Fruit fly (Drosophila melanogaster): ENCODE measurements around the gene CG10337.

The CG10337 gene

DNA sequence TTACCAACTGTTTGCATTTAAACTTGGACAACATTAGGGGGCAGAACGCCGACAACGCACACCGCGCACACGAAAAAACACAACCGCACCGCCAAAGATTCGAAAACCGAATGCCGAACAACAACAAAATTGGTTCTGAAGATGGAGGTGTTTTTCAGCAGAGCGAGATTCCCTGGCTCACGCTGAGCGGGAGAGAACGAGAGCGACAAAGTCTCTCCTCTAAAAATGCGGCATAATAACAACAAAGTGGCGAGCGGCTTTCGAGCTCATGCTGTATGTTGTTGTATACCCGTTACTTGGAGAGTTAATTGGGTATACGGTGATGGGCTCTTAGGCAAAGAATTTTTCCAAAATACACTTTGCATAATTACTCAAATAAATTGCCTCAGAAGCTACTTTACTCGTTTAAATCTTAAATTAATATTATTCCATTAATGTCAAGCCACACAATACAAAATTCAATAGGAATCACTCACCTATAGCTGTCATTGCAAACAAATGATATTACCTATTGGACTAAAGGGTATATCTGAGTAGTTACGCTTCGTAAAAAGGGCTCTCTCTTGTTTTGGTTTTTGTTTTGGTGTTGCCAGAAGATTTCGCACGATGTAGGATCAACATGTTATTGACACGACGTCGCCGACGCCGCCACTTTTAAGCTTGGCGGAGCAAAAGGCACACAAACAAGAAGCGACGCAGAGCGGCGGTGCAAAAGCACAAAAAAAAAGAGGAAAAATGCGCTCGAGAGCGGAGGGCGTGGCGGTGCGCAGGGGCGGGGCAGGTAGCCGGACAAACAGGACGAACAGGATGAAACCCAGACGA lies 25.9 kb upstream of the CG10337 start:
- TF ChIP-seq noc (tag; optimal IDR thresholded peaks at IDR 0.05): peak; percentile 85

DNA sequence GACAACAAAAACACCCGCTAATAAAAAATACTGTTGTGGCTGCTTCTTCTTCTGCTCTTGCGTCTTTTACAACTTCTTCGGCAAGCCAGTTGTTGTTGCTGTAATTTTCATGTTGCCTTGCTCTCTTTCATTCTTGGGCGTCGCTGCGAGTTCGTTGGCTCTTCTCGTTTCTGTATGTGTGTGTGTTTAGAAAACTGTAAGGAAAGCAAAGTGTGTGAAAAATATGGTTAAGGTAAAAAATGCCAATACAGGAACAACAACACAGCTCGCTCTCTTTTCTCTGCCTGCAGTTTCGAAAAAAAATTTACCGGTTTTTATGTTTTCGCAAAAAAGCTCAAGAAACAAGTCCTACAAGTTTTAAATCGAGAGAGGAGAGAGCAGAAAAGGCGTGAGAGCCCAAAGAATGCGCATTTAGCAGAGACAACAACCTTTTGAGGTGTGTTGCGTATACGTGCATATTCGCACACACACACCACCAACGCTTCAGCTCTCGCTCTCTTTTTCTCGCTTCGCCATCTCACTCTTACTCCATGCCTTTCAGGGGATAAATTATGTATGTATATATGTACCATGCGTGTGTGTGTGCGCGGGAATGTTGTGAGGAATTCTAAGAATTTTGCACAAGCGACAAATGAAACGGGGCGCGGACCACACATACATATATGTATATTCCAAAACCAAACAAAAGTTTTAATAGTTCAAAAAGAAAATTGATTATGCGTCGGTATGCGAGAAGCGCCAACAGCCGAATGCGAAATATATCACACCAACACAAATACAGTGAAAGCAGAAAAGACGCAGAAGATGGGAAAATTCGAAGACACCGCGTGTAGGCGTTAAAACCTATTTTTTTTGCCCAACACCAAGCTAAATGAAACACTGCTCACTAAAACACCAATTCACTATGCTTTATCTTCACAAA lies 25.1 kb upstream of the CG10337 start:
- TF ChIP-seq noc (tag; optimal IDR thresholded peaks at IDR 0.05): no peak

DNA sequence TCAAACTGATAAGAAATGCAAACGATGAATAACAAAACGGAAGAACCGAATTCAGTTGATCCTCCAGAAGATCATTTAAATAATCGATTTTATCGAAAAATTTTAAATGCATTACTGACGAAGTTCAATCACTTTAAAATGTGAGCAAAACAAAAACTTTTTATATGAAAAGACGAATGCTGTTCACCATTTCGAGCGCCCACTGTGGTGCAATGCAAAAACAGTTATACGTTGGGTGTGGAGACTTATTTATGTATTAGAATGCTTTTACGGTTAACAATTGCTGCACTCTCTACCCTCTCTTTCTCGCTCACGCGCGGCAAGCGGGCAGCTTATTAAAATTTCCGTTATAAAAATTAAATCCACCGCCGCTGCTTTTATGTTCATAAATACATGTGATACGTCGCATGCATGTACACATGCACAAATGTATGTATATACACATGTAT lies 24.1 kb upstream of the CG10337 start:
- no peak for TF ChIP-seq noc (tag; optimal IDR thresholded peaks at IDR 0.05)

DNA sequence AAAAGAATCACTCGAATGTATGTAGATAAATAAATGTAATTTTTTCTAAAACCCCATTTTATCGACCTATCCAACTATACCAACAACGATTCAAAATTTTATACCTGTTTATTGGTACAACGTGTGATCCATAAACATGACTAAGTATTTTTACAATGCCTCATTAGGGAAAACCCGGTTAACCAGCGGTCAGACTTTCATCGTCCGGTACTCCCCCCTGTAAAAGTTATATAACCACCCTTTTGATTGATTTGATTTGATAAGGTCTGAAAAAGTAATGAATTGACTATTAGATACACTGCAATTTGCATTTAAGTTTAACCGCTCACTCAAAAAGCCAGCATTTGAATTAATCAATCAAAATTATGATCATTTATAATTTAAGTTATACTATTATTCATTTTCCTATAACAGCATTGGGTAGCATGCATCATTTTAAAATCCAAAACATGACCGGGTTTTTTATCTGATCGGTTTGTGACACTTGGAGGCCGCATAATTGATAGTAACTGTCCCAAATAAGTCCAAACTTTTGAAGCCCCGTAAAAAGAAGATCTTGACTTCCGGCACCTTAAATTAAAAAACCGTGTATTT lies 20.6 kb upstream of the CG10337 start:
- no peak for TF ChIP-seq noc (tag; optimal IDR thresholded peaks at IDR 0.05)

DNA sequence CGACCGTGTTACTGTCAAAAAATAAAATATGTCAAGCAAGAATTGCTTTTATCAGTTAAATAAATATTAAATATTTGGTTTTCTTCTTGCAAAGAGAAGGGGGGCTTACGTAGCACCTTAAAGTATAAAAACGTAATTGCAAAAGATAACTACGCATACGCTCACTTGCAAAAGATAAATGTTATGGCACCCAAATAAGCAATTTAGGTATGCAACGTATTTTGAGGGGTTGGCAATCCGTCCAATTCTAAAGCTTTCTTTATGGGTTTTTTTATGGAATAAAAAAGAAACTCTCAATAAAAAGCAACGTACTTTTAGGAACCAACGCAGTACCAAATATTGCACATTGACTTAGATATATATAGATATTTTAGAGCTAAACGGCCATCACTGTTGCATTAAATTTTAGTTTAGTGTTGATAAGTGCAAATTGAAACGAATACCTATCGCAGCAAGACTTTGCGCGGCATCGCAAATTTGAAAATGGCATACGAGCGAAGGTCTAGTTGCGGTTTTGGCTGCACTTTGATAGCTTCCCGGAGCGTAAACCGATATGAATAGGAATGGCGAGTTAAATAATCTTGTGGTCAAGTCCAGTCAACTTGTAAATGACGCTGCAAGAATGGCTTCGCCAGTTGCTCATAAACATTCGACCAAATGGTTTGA lies 18.6 kb upstream of the CG10337 start, which contains the start of gene CG13077:
CG13077 (plus strand) TSS at position 631 of the 666 bp plus-strand sequence.
- TF ChIP-seq noc (tag; optimal IDR thresholded peaks at IDR 0.05): no peak

DNA sequence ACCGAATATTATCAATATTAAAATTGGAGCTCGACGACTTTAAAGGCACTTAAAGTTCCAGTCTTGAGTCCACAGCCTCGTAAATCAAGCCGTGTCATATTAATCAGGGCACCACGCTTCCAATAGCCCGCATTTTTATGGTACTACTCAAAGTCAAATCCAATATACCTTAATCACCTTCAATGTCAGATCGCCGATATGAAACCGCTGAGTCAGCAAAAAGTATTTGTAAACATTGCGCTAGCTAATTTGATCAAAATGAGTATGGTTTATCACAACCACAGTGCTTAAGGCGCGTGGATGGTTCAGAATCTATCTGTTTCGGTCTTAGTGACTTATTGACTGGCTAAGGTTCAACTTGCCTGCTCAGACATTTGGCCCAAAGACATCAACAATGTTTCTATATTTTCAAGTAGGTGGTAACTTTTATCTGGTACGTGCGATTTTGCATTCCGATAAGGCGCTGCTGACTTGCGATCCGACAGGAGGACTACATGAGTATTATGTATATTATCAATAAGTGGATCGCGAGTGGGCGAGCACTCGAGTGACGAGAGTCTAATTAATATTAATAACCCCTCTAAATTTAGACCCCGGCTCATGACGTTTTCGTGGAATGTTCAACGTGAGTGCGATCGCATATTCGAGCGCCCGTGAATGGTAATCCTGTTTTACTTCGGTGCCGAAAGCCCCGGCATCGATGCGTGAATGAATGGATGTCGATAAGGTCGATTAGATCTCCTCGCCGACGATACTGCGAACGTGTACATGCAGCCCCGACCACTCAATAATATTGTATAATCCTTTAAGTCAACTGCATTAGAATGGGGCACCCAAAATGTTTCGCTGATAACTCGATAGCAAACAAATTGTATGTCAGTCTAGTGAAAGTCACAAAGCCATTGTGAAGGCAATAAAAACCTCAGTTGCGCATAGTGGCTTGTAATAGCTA lies 16.5 kb upstream of the CG10337 start, which contains the start of gene CG13078:
CG13078 (plus strand) TSS at position 902 of the 952 bp plus-strand sequence.
- TF ChIP-seq noc (tag; optimal IDR thresholded peaks at IDR 0.05): peak; percentile 80

DNA sequence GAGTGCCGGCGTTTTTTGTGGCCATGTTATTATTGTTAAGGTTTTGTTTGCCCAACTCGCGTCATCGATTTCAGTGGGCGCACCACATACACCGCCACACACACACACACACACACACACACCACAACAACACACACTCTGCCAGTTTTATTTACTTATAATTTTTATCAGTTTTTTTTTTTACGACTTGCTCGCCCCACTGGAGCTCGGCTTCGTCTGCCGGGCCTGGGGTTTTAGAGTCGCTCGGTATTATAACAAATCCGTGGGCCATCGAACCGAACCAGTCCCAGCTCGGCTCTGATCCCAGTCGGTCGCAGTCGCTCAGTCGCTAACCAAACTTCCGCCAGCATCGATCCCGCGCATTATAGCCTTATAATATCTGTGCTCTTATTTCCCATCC lies 2.7 kb upstream of the CG10337 start:
- TF ChIP-seq noc (tag; optimal IDR thresholded peaks at IDR 0.05): no peak

DNA sequence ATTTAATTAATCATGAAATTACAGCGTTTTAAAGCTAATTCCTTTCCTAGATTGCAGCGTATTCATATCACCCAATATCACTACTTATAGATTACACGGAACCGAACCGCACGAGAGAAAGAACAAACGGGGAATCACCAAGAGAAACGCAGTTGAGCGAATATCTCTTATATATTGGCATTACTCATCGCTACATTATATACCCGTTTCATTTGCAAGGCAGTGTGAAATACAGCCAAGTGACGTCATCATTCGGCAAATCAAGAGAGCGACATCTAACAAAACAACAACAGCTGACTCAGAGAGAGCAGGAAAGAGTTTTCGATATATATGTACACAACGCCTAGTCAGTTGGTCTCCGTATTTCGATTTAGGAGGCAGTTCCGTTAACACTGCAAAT lies 1.4 kb upstream of the CG10337 start, which contains the start of gene Tep4:
Tep4 (plus strand) TSS at position 350 of the 400 bp plus-strand sequence.
- no peak for TF ChIP-seq noc (tag; optimal IDR thresholded peaks at IDR 0.05)

DNA sequence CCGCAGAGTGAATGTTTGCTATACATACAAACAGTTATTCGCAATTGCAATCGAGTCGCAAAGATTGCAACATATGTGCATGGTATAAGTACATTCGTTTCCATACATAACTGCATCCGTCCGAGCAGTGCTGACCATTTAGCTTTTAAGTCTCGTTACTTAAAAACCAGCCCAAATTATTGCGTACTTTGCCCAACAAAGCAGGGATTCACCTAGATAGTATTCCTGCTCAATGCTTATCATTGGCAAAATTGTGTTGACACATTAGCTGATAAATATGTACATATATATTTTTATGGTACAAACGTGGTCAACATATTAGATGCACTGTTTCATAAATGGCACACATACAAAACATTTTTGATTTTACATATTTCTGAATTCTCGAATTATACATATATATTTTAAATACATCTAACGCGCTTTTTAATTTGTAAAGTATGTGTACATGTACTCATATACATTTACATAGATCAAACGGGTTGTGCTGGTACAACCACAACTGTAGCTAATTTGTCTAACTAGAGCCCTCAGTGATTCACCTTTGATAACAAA lies 3.7 kb downstream of the CG10337 start:
- peak; percentile 68 for TF ChIP-seq noc (tag; optimal IDR thresholded peaks at IDR 0.05)

DNA sequence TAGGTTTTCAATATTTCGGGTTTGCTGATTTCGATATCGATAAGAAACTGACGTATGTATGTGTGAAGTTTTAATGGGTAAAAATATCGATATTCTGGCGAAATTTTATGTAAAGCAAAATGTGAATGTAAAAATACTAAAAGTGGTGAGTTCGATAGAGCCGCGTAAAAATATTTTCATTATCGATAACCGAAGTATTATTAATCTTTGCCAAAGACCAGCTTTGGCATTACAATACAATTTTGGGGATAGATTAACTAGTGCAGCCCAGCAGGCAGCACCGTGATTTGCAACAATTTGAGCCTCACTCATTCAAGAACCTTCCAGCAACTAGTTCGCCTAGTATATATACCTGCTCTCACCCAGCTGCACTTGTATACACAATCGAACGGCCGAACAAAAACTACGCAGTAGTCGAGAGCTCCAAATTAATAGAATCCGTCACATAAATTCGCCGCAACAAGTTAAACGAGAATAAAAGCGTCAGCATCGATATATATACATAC lies 4.4 kb downstream of the CG10337 start:
- no peak for TF ChIP-seq noc (tag; optimal IDR thresholded peaks at IDR 0.05)

DNA sequence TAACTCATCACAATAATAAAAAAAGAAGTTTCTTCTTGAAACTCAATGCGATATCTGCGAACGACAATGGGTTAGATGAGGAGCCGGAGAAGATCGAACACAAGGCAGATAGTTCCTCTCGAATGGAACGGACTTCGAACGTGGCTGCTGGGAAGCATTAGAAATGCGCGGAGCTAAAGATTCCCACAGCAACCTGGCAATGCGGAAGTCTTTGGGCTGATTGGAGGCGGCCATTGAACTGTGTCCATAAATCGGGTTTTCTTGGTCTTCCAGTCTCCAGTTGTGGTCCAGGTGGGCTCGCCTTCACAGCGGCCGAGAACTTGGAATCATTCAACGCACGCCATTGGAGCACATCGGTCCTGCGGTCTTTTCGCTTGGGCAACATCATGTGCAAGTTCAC lies 6.5 kb downstream of the CG10337 start, which contains the start of gene CG13081:
CG13081 (plus strand) TSS at position 301 of the 400 bp plus-strand sequence.
- no peak for TF ChIP-seq noc (tag; optimal IDR thresholded peaks at IDR 0.05)

DNA sequence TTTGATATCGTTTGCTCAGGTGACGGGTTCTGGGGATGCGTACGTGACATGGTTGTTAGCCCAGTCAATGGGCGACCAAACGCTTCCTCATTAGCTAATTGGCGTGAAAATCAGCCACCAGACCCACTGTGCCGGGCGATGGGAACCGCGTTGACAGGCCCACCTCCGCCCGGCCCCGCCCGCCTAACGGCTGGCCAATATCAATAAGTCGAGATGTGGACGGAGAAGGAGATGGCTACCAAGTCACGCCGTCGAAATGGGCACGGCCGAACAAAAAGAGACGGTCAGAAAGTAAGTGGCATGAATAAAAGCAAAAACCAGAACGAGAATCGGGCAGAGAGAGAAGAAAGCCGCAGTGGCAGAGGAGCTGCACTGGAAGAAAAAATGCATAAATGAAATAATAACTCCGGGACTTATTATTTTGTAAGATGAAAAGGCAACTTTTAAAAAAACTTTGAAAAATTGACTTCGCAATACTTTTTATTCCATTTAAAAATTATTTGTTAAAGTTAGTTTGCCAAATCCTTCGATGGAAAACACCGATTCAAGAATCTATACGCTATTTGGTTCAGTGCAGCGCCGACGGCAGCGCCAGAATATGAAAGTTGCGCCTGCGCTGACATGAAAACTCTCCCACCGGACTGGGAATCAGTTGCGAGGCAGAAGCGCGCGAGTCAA lies 8.8 kb downstream of the CG10337 start, which contains the start of gene CG13082:
CG13082 (plus strand) TSS at position 647 of the 678 bp plus-strand sequence.
- TF ChIP-seq noc (tag; optimal IDR thresholded peaks at IDR 0.05): peak; percentile 68

DNA sequence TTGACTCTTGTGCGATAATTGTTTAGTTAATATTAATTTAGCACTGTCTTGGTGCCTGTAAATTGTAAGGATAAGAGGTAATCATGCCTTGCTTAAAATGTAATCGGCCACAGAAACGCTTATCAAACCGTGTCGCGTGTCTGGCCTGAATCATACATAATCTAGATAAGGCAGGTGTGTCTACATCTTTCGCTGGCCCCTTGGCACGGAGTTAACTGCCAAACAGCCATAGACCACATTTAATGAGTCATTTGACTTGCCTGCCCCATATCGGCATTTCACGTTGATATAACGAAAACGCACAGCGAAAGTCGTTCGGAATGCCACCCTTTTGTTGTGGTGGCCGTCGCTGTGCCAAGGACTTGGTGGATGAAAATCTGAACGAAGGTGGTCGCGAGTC lies 11.5 kb downstream of the CG10337 start, which contains the start of gene CG31697:
CG31697 (plus strand) TSS at position 215 of the 400 bp plus-strand sequence.
- TF ChIP-seq noc (tag; optimal IDR thresholded peaks at IDR 0.05): no peak
